Fruit fly (Drosophila melanogaster) whole organism, wandering third instar larva: ENCODE measurements around the gene gammaTub37C.

Experiments
- Abd-B ChIP-seq: fragments of >200 bp; optimal IDR thresholded peaks from 2 replicates; lab custom pipeline; 2017; ENCODE audit warnings: missing biosample characterization, missing genetic modification characterization
- CG32264 ChIP-seq: fragments of 200-800 bp; sonication (Bioruptor generic); optimal IDR thresholded peaks from 2 replicates; lab custom pipeline; 2016; ENCODE audit warnings: missing biosample characterization, missing genetic modification characterization
- CrebA ChIP-seq: fragments of 200-800 bp; sonication (Bioruptor generic); optimal IDR thresholded peaks from 2 replicates; lab custom pipeline; 2016; ENCODE audit warnings: missing biosample characterization, mild to moderate bottlenecking, missing genetic modification characterization, borderline replicate concordance
- Dfd ChIP-seq: fragments of >200 bp; optimal IDR thresholded peaks from 2 replicates; lab custom pipeline; 2017; ENCODE audit warnings: missing biosample characterization, missing genetic modification characterization
- GATAd ChIP-seq: sonication (Bioruptor generic); optimal IDR thresholded peaks from 2 replicates; lab custom pipeline; 2016; ENCODE audit warnings: missing biosample characterization, missing genetic modification characterization
- HLH106 ChIP-seq: fragments of 200-800 bp; optimal IDR thresholded peaks from 3 replicates; lab custom pipeline; 2019; ENCODE audit warnings: missing biosample characterization, mild to moderate bottlenecking, missing genetic modification characterization, moderate library complexity
- Hnf4 ChIP-seq: fragments of 200-800 bp; sonication (Bioruptor generic); optimal IDR thresholded peaks from 2 replicates; lab custom pipeline; 2016; ENCODE audit warnings: missing biosample characterization, mild to moderate bottlenecking, missing genetic modification characterization
- Hr78 ChIP-seq: fragments of >200 bp; optimal IDR thresholded peaks from 2 replicates; lab custom pipeline; 2017; ENCODE audit warnings: missing biosample characterization, missing genetic modification characterization
- Hr83 ChIP-seq: fragments of 200-300 bp; sonication (Bioruptor generic); optimal IDR thresholded peaks from 2 replicates; lab custom pipeline; 2016; ENCODE audit warnings: missing biosample characterization, mild to moderate bottlenecking, missing genetic modification characterization, moderate library complexity; ENCODE audit not compliant: poor library complexity, severe bottlenecking
- Jra ChIP-seq: sonication (Bioruptor generic); optimal IDR thresholded peaks from 2 replicates; lab custom pipeline; 2016; ENCODE audit warnings: missing biosample characterization, missing genetic modification characterization
- Mio ChIP-seq: sonication (Bioruptor generic); optimal IDR thresholded peaks from 2 replicates; lab custom pipeline; 2016; ENCODE audit warnings: missing biosample characterization, missing genetic modification characterization
- Myc ChIP-seq: fragments of >200 bp; optimal IDR thresholded peaks from 2 replicates; lab custom pipeline; 2017
- OdsH ChIP-seq: fragments of 200-800 bp; sonication (Bioruptor generic); optimal IDR thresholded peaks from 2 replicates; lab custom pipeline; 2016; ENCODE audit warnings: missing biosample characterization, mild to moderate bottlenecking, missing genetic modification characterization
- Rel ChIP-seq, 2 experiments: fragments of 200-800 bp; sonication (Bioruptor generic) in 1 of 2; optimal IDR thresholded peaks; 2 replicates in 1 of 2; 3 replicates in 1 of 2; lab custom pipeline; 2016 to 2019; ENCODE audit warnings: mild to moderate bottlenecking in 2 of 2, missing biosample characterization in 2 of 2, missing genetic modification characterization in 2 of 2, moderate library complexity in 1 of 2
- Sp1 ChIP-seq: fragments of 200-800 bp; sonication (Bioruptor generic); optimal IDR thresholded peaks from 3 replicates; lab custom pipeline; 2019; ENCODE audit warnings: missing biosample characterization, mild to moderate bottlenecking, missing genetic modification characterization, moderate library complexity
- brk ChIP-seq: fragments of 200-800 bp; sonication (Bioruptor generic); optimal IDR thresholded peaks from 2 replicates; lab custom pipeline; 2016; ENCODE audit warnings: missing biosample characterization, mild to moderate bottlenecking, missing genetic modification characterization
- dl ChIP-seq, 2 experiments: fragments of 175-275, 200-275 bp in 1 of 2; fragments of 200-275 bp in 1 of 2; sonication (Bioruptor generic); optimal IDR thresholded peaks; lab custom pipeline; 2018; ENCODE audit warnings: mild to moderate bottlenecking in 2 of 2, missing biosample characterization in 2 of 2, missing genetic modification characterization in 2 of 2, moderate library complexity in 2 of 2; ENCODE audit not compliant: partially characterized antibody in 2 of 2, insufficient read depth in 1 of 2
- dmrt93B ChIP-seq: fragments of 200-800 bp; sonication (Bioruptor generic); optimal IDR thresholded peaks from 2 replicates; lab custom pipeline; 2018; ENCODE audit warnings: missing biosample characterization, mild to moderate bottlenecking, missing genetic modification characterization
- dsf ChIP-seq: sonication (Bioruptor generic); optimal IDR thresholded peaks from 2 replicates; lab custom pipeline; 2016; ENCODE audit warnings: missing biosample characterization, missing genetic modification characterization, borderline replicate concordance
- foxo ChIP-seq, 2 experiments: fragments of 200-800 bp; sonication (Bioruptor generic); optimal IDR thresholded peaks; 2 replicates in 1 of 2; 3 replicates in 1 of 2; lab custom pipeline; 2016 to 2017; ENCODE audit warnings: missing biosample characterization in 2 of 2, missing genetic modification characterization in 2 of 2
- fru ChIP-seq: fragments of 200-800 bp; sonication (Bioruptor generic); optimal IDR thresholded peaks from 3 replicates; lab custom pipeline; 2016; ENCODE audit warnings: missing biosample characterization, mild to moderate bottlenecking, missing genetic modification characterization
- h ChIP-seq: fragments of 200-800 bp; sonication (Bioruptor generic); optimal IDR thresholded peaks from 3 replicates; lab custom pipeline; 2016; ENCODE audit warnings: missing biosample characterization, mild to moderate bottlenecking, missing genetic modification characterization
- jim ChIP-seq: fragments of 175-275, 200-325 bp; sonication (Bioruptor generic); optimal IDR thresholded peaks from 2 replicates; lab custom pipeline; 2016; ENCODE audit warnings: missing biosample characterization, mild to moderate bottlenecking, missing genetic modification characterization
- lola ChIP-seq: fragments of >200 bp; optimal IDR thresholded peaks from 2 replicates; lab custom pipeline; 2017; ENCODE audit warnings: missing biosample characterization, missing genetic modification characterization
- pan ChIP-seq: fragments of >200 bp; optimal IDR thresholded peaks from 2 replicates; lab custom pipeline; 2017
- psq ChIP-seq: fragments of 200-800 bp; sonication (Bioruptor generic); optimal IDR thresholded peaks from 3 replicates; lab custom pipeline; 2017; ENCODE audit warnings: missing biosample characterization, mild to moderate bottlenecking, missing genetic modification characterization, moderate library complexity
- rgr ChIP-seq: fragments of 200-800 bp; sonication (Bioruptor generic); optimal IDR thresholded peaks from 3 replicates; lab custom pipeline; 2016; ENCODE audit warnings: missing biosample characterization, mild to moderate bottlenecking, missing genetic modification characterization
- tai ChIP-seq: sonication (Bioruptor generic); optimal IDR thresholded peaks from 2 replicates; lab custom pipeline; 2016; ENCODE audit warnings: missing biosample characterization, missing genetic modification characterization
- usp ChIP-seq: fragments of >200 bp; optimal IDR thresholded peaks from 2 replicates; lab custom pipeline; 2017; ENCODE audit warnings: missing biosample characterization, missing genetic modification characterization
- woc ChIP-seq: sonication (Bioruptor generic); optimal IDR thresholded peaks from 2 replicates; lab custom pipeline; 2016; ENCODE audit warnings: missing biosample characterization, mild to moderate bottlenecking, missing genetic modification characterization

Gene gammaTub37C

DNA sequence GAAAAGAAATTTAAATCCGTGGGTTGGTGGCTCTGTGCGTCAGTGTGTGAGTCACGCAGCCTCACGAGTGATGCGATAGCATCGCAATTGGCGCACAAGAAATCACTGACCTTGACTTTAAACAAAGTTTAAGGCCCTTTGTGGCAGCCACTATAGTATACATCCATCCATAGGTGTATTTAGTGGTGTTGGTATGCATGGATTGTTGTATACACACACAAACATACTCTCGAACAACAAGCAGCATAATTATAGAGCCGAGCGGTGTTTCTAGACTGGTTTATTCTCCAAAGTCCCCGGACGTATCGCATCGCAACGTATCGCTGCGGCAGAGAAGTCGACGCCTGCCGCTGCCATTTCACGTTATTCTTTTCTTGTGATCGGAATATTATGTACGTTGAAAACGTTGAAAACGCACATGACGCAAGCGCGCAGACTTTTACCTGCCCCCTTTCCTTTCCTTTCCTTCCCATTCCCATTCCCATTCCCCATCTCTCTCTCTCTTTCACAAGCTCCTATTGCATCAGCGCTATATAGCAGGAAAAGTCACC, 28.7 kb downstream of the gammaTub37C start:
- TF ChIP-seq Hnf4 (no peak), rgr (GFP tag; lab: Kevin White, UChicago) (no peak), Dfd (no peak), Rel (GFP tag; optimal IDR thresholded peaks at IDR 0.05; lab: Kevin White, UChicago) (no peak), Rel (tag; optimal IDR thresholded peaks at IDR 0.05; lab: Kevin White, UChicago) (peak; percentile 74), CG32264 (GFP tag; lab: Kevin White, UChicago) (no peak), Hr83 (GFP tag; lab: Kevin White, UChicago) (peak; percentile 35), pan (lab: Kevin White, UChicago) (no peak), jim (GFP tag; lab: Kevin White, UChicago) (no peak), fru (GFP tag; lab: Kevin White, UChicago) (no peak), OdsH (GFP tag; lab: Kevin White, UChicago) (no peak), Jra (GFP tag; lab: Kevin White, UChicago) (no peak)

DNA sequence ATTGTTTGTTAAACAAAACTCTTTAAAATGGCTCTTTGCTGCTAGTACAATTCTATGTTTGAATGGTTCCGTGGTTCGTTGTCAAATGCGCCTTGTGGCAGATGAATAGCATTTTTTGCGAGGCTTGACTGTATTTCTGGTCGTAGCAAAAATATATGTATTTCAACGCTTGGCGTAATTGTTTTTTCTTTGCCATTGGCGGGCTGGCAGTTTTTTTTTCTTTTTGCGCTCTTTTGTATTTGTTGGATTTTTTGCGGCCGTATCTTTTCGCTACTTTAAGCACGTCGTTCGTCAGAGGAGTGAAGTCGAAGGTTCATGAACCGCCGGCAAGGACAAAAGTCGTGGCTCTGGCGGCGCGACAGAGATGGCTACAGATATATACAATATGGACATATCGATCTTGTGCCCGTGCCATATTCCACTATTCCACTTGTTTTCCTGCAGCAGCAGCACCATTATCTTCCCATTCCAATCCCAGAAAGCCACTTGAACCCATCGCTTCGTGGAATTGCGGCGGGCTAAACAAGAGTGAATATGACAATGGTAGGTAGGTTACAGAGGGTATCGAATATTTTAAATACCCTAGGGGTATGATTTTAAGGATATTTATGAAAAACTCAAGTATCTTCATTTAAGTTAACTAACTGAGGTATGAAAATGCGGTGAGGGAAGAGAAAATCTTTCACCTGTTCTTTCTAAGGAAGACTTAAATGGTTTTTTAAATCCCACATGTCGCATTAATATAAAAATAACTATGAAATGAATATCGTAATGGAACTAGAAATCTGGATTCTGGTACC, 29.4 kb downstream of the gammaTub37C start:
- TF ChIP-seq fru (GFP tag; lab: Kevin White, UChicago) = peak; percentile 4
- peak; percentile 67 for TF ChIP-seq h
- no peak for TF ChIP-seq Abd-B (GFP tag; lab: Kevin White, UChicago)
- peak; percentile 33 for TF ChIP-seq woc (GFP tag; lab: Kevin White, UChicago)
- TF ChIP-seq brk (GFP tag; lab: Kevin White, UChicago) = no peak
- TF ChIP-seq tai = no peak
- peak in 1 of 2 experiments; percentile 8 for TF ChIP-seq foxo (GFP tag; optimal IDR thresholded peaks at IDR 0.05; lab: Kevin White, UChicago)
- TF ChIP-seq GATAd (GFP tag; lab: Kevin White, UChicago) = no peak
- TF ChIP-seq, all 38 proteins: peak for 4

DNA sequence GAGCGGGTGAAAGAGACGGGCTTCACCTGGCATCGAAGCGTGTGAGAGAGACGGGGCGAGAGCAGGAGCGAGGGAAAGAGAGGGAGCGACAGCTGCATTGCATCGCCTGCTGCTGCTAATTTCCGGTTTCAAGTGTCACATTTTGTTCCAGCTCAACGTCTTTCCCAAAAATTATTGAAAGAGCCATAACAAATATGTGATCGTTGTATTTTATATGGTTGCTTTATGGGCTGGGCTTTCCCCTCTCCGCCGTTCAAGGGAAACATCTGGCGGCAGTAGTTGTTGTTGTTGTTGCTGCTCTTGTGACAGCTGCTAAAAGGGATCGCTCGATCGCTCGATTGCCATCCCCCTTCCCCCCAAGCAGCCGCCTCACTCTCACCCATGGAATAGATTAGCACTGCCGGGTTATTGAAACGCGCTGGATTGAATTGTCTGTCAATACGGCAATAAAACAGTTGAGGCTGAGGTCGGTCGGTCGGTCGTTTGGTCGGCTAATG, 30.6 kb downstream of the gammaTub37C start:
- no peak for TF ChIP-seq Mio
- peak; percentile 40 for TF ChIP-seq woc (GFP tag; lab: Kevin White, UChicago)
- peak in 1 of 2 experiments; percentile 12 for TF ChIP-seq dl (GFP tag; optimal IDR thresholded peaks at IDR 0.05; lab: Kevin White, UChicago; ENCODE audit: insufficient read depth in 1 of 2, partially characterized antibody in 2 of 2)
- TF ChIP-seq brk (GFP tag; lab: Kevin White, UChicago) = no peak
- TF ChIP-seq foxo (GFP tag; optimal IDR thresholded peaks at IDR 0.05; lab: Kevin White, UChicago) = no peak
- peak; percentile 43 for TF ChIP-seq h
- peak; percentile 50 for TF ChIP-seq Hr83 (GFP tag; lab: Kevin White, UChicago)
- peak; percentile 6 for TF ChIP-seq jim (GFP tag; lab: Kevin White, UChicago)
- TF ChIP-seq Rel (GFP tag; optimal IDR thresholded peaks at IDR 0.05; lab: Kevin White, UChicago) = no peak
- TF ChIP-seq Rel (tag; optimal IDR thresholded peaks at IDR 0.05; lab: Kevin White, UChicago) = peak; percentile 66
- TF ChIP-seq CrebA (GFP tag; lab: Kevin White, UChicago) = no peak
- TF ChIP-seq psq (GFP tag; lab: Kevin White, UChicago) = peak; percentile 26
- no peak for TF ChIP-seq CG32264 (GFP tag; lab: Kevin White, UChicago)
- TF ChIP-seq, all 38 proteins: peak for 7

DNA sequence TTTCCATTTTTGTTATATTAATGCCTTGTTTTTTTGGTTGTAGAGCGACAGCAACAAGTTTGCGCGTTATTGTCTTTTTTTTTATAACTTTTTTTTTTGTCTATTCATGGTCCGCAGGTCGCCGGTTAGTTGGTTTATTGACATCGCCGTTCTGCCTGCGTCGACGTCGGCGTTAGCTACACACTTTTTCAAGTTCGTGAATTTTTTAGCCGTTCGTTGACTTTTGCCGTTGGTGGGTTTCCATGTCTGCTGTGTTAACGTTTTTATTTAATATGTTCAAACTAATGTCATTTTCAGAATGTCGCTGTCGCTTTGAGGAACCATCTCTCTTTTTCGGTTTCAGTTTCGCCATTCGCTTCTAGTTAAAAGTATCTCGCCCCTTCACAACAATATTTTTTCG, 38.9 kb downstream of the gammaTub37C start:
- TF ChIP-seq OdsH (GFP tag; lab: Kevin White, UChicago) = no peak
- TF ChIP-seq Myc (lab: Kevin White, UChicago) = no peak
- TF ChIP-seq woc (GFP tag; lab: Kevin White, UChicago) = no peak
- TF ChIP-seq h = no peak
- TF ChIP-seq dl (GFP tag; optimal IDR thresholded peaks at IDR 0.05; lab: Kevin White, UChicago; ENCODE audit: insufficient read depth in 1 of 2, partially characterized antibody in 2 of 2) = no peak
- no peak for TF ChIP-seq dsf (GFP tag; lab: Kevin White, UChicago)
- no peak for TF ChIP-seq pan (lab: Kevin White, UChicago)
- TF ChIP-seq HLH106 (tag; lab: Kevin White, UChicago) = no peak
- TF ChIP-seq tai = no peak
- TF ChIP-seq Sp1 = no peak
- TF ChIP-seq Dfd = no peak
- no peak for TF ChIP-seq CrebA (GFP tag; lab: Kevin White, UChicago)
- no peak for TF ChIP-seq dmrt93B (GFP tag; lab: Kevin White, UChicago)
- TF ChIP-seq fru (GFP tag; lab: Kevin White, UChicago) = no peak
- TF ChIP-seq Hr78 (GFP tag; lab: Kevin White, UChicago) = no peak
- TF ChIP-seq usp = no peak
- no peak for TF ChIP-seq Hr83 (GFP tag; lab: Kevin White, UChicago)
- TF ChIP-seq lola (GFP tag; lab: Kevin White, UChicago) = no peak
